Fruit fly (Drosophila melanogaster): ENCODE data around the gene Octbeta1R.

Octbeta1R gene

DNA sequence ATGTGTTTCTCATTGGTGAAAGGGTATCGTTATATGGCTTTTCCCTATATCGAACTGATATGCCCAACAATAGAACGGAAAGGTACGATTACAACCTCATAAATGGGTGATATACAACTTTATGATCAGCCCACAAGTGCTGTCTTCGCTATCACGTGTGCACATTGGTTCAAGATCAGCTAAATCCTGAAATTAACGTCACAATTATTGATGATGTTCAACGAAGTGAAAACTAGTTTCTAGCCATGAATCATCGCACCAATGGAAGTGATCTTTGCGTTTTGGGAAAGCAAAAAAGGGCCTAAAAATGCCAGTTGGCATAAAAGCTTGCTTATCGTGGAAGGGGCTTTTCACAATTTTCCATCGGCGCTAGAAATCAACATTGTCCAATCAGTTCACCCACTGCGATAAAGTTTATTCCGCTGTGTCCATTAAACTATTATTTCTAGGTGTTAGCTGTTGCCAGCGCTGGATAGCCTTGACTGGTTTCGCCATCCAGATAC is 32.4 kb upstream of the Octbeta1R start, which contains the start of gene CG7054 (continued):
- TF ChIP-seq Gsc (GFP tag; IDR thresholded peaks at IDR 0.05), result no peak
- no peak for TF ChIP-seq fd102C (GFP tag; optimal IDR thresholded peaks at IDR 0.05)
- no peak for TF ChIP-seq Oaz (GFP tag; IDR thresholded peaks at IDR 0.05)
- TF ChIP-seq Hey (tag; optimal IDR thresholded peaks at IDR 0.05), result no peak
- no peak for TF ChIP-seq Sox100B (GFP tag; optimal IDR thresholded peaks at IDR 0.05)
- no peak for TF ChIP-seq NC2α (GFP tag; optimal IDR thresholded peaks at IDR 0.05)
- TF ChIP-seq CG2116 (GFP tag; optimal IDR thresholded peaks at IDR 0.05), result no peak
- no peak for TF ChIP-seq CG17802 (tag; optimal IDR thresholded peaks at IDR 0.05)
- TF ChIP-seq CG17385 (GFP tag; optimal IDR thresholded peaks at IDR 0.05), result peak; percentile 20
- TF ChIP-seq az2 (GFP tag; optimal IDR thresholded peaks at IDR 0.05), result no peak
- TF ChIP-seq pita (GFP tag; optimal IDR thresholded peaks at IDR 0.05), result no peak
- no peak for TF ChIP-seq tx (GFP tag; optimal IDR thresholded peaks at IDR 0.05)
- no peak for TF ChIP-seq psq (GFP tag; optimal IDR thresholded peaks at IDR 0.05)
- TF ChIP-seq MESR4 (GFP tag; optimal IDR thresholded peaks at IDR 0.05), result no peak
- no peak for TF ChIP-seq gsb-n (tag; optimal IDR thresholded peaks at IDR 0.05)
- no peak for TF ChIP-seq CG18619 (GFP tag; optimal IDR thresholded peaks at IDR 0.05)
- TF ChIP-seq eve (GFP tag; optimal IDR thresholded peaks at IDR 0.05), result no peak
- no peak for TF ChIP-seq ara (GFP tag; IDR thresholded peaks at IDR 0.05)
- TF ChIP-seq slou (GFP tag; optimal IDR thresholded peaks at IDR 0.05), result no peak
- TF ChIP-seq CG8478 (optimal IDR thresholded peaks at IDR 0.05), result no peak
- TF ChIP-seq HHEX (GFP tag; optimal IDR thresholded peaks at IDR 0.05), result no peak
- TF ChIP-seq CG11456 (GFP tag; IDR thresholded peaks at IDR 0.05), result no peak
- TF ChIP-seq CG17361 (GFP tag; IDR thresholded peaks at IDR 0.05), result peak; percentile 35; the same call in 2 of the 3 replicates
- no peak for TF ChIP-seq CG12236 (GFP tag; optimal IDR thresholded peaks at IDR 0.05)
- TF ChIP-seq CG12744 (GFP tag; optimal IDR thresholded peaks at IDR 0.05), result no peak
- TF ChIP-seq lmd (GFP tag; IDR thresholded peaks at IDR 0.05), result no peak
- TF ChIP-seq CG30020 (tag; optimal IDR thresholded peaks at IDR 0.05), result no peak
- no peak for TF ChIP-seq CG10267 (tag; optimal IDR thresholded peaks at IDR 0.05)
- TF ChIP-seq inv (GFP tag; IDR thresholded peaks at IDR 0.05; ENCODE audit: partially characterized antibody), result no peak
- no peak for TF ChIP-seq wor (GFP tag; IDR thresholded peaks at IDR 0.05)
- no peak for TF ChIP-seq gem (tag; optimal IDR thresholded peaks at IDR 0.05)
- TF ChIP-seq CG14667 (GFP tag; IDR thresholded peaks at IDR 0.05), result no peak
- TF ChIP-seq dmrt11E (tag; optimal IDR thresholded peaks at IDR 0.05), result no peak
- peak; percentile 84 for TF ChIP-seq CG10274 (GFP tag; optimal IDR thresholded peaks at IDR 0.05)
- 0 out of 2 replicates have a peak, but pooled peaks have one; percentile 38 for TF ChIP-seq CG7372 (GFP tag; IDR thresholded peaks at IDR 0.05)
- TF ChIP-seq ase (GFP tag; IDR thresholded peaks at IDR 0.05), result no peak
- TF ChIP-seq ab (GFP tag; optimal IDR thresholded peaks at IDR 0.05), result no peak
- no peak for TF ChIP-seq Asciz (GFP tag; optimal IDR thresholded peaks at IDR 0.05)
- no peak for TF ChIP-seq Ets65A (GFP tag)
- TF ChIP-seq sc (optimal IDR thresholded peaks at IDR 0.05), result no peak
- no peak for TF ChIP-seq sc (GFP tag; optimal IDR thresholded peaks at IDR 0.05)
- TF ChIP-seq Tbp (GFP tag; optimal IDR thresholded peaks at IDR 0.05), result no peak
- TF ChIP-seq bsh (GFP tag; optimal IDR thresholded peaks at IDR 0.05), result no peak
- no peak for TF ChIP-seq chif (GFP tag; optimal IDR thresholded peaks at IDR 0.05)
- no peak for TF ChIP-seq CG43689 (GFP tag; IDR thresholded peaks at IDR 0.05)
- no peak for TF ChIP-seq CG3407 (GFP tag; optimal IDR thresholded peaks at IDR 0.05)
- TF ChIP-seq CG12155 (GFP tag; optimal IDR thresholded peaks at IDR 0.05), result no peak
- TF ChIP-seq Six4 (GFP tag; optimal IDR thresholded peaks at IDR 0.05), result no peak
- no peak for TF ChIP-seq Adf1 (GFP tag; IDR thresholded peaks at IDR 0.05)
- TF ChIP-seq CG3065 (GFP tag; optimal IDR thresholded peaks at IDR 0.05), result no peak
- peak; percentile 27 for TF ChIP-seq CG13424 (tag; optimal IDR thresholded peaks at IDR 0.05)
- TF ChIP-seq peb (GFP tag; IDR thresholded peaks at IDR 0.05), result no peak
- TF ChIP-seq crc (GFP tag; optimal IDR thresholded peaks at IDR 0.05), result no peak
